Worm (Caenorhabditis elegans) whole organism, midembryonic: ENCODE measurements around the gene dnj-5.

Source experiments
- T22C8.4 ChIP-seq: fragments of 200-800 bp; sonication (Bioruptor generic); IDR thresholded peaks from 2 replicates; pipeline ENCODE4 v1.3.6; 2022; ENCODE audit warnings: missing genetic modification characterization, missing compliant biosample characterization
- cog-1 ChIP-seq: sonication (generic microtip); optimal IDR thresholded peaks from 2 replicates; lab custom pipeline; 2016; ENCODE audit warnings: missing genetic modification characterization, missing compliant biosample characterization
- flt-1 ChIP-seq: fragments of 200-800 bp; sonication (Bioruptor generic); IDR thresholded peaks from 2 replicates; pipeline ENCODE4 v1.3.6; 2022; ENCODE audit warnings: missing genetic modification characterization, missing compliant biosample characterization
- klf-2 ChIP-seq: fragments of 200-800 bp; sonication (Bioruptor generic); conservative IDR thresholded peaks from 2 replicates; pipeline ENCODE4 v1.3.6; 2022; ENCODE audit warnings: missing genetic modification reagents, missing genetic modification characterization, missing compliant biosample characterization
- med-1 ChIP-seq: sonication (generic microtip); optimal IDR thresholded peaks from 2 replicates; lab custom pipeline; 2017; ENCODE audit warnings: missing genetic modification characterization, mild to moderate bottlenecking, missing compliant biosample characterization, antibody characterized with exemption, missing genetic modification reagents; ENCODE audit not compliant: insufficient read depth
- ref-1 ChIP-seq: fragments of 200-800 bp; sonication (Bioruptor generic); conservative IDR thresholded peaks from 2 replicates; pipeline ENCODE4 v1.3.6; 2022; ENCODE audit warnings: missing genetic modification reagents, missing genetic modification characterization, missing compliant biosample characterization
- tab-1 ChIP-seq: fragments of 200-800 bp; sonication (Bioruptor generic); IDR thresholded peaks from 2 replicates; pipeline ENCODE4 v1.3.6; 2022; ENCODE audit warnings: missing genetic modification characterization, missing compliant biosample characterization
- ztf-23 ChIP-seq: fragments of 200-800 bp; sonication (Bioruptor generic); IDR thresholded peaks from 2 replicates; pipeline ENCODE4 v1.3.6; 2022; ENCODE audit warnings: missing genetic modification reagents, missing genetic modification characterization, missing compliant biosample characterization
- ztf-29 ChIP-seq: fragments of 200-800 bp; sonication (Bioruptor generic); IDR thresholded peaks from 2 replicates; pipeline ENCODE4 v1.3.6; 2022; ENCODE audit warnings: missing genetic modification reagents, missing genetic modification characterization, missing compliant biosample characterization

DNA sequence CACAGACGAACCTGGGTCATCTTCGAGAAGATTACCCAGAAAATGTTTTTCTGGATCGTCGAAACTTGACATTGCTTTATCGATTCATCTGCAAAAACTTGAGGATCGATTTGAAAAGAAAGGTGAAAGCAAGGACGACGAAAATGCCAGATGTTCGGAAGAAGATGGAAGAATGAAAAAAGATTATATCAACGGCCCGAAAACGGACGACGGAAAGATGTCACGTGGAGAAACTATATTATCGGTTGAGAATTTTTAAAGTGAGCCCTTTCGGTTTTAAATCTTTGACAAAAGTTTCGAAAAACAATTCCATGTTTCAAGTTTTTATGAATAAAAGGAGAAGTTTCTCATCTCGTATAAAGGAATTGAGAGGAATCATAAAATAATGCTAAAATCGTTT is at the start of gene dnj-5:
- no peak for TF ChIP-seq ztf-23 (GFP tag; lab: Robert Waterston, UW)
- TF ChIP-seq ref-1 (GFP tag; lab: Robert Waterston, UW) = no peak
- no peak for TF ChIP-seq med-1 (GFP tag; lab: Kevin White, UChicago)
- no peak for TF ChIP-seq tab-1 (GFP tag; lab: Robert Waterston, UW)
- no peak for TF ChIP-seq cog-1 (tag; lab: Kevin White, UChicago)
- no peak for TF ChIP-seq flt-1 (GFP tag; lab: Robert Waterston, UW)
- no peak for TF ChIP-seq klf-2
- no peak for TF ChIP-seq T22C8.4
- TF ChIP-seq ztf-29 (GFP tag; lab: Robert Waterston, UW) = no peak
